Worm (Caenorhabditis elegans) whole organism, L4 larva: ENCODE measurements around the gene vit-4.

Source experiments
- R02D3.7 ChIP-seq: fragments of 150-350 bp; sonication (generic microtip); optimal IDR thresholded peaks from 3 replicates; lab custom pipeline; 2014; ENCODE audit warnings: missing biosample characterization, missing genetic modification characterization
- daf-16 ChIP-seq, 3 experiments: sonication (generic microtip); optimal IDR thresholded peaks; 2 replicates each; lab custom pipeline; 2016 to 2017; ENCODE audit warnings: missing genetic modification characterization in 3 of 3, missing genetic modification reagents in 3 of 3, mild to moderate bottlenecking in 2 of 3, missing compliant biosample characterization in 2 of 3, missing biosample characterization in 1 of 3, moderate library complexity in 1 of 3
- dve-1 ChIP-seq: sonication (generic microtip); optimal IDR thresholded peaks from 2 replicates; lab custom pipeline; 2017; ENCODE audit warnings: antibody characterized with exemption, mild to moderate bottlenecking, missing genetic modification characterization, missing compliant biosample characterization; ENCODE audit not compliant: insufficient read depth
- egl-27 ChIP-seq: sonication (generic microtip); optimal IDR thresholded peaks from 3 replicates; lab custom pipeline; 2017; ENCODE audit warnings: missing biosample characterization, missing genetic modification reagents, missing genetic modification characterization
- fkh-10 ChIP-seq: fragments of 150-350 bp; optimal IDR thresholded peaks from 2 replicates; lab custom pipeline; 2014; ENCODE audit warnings: missing biosample characterization, missing genetic modification reagents, missing genetic modification characterization
- fos-1 ChIP-seq: fragments of 150-350 bp; optimal IDR thresholded peaks from 2 replicates; lab custom pipeline; 2014; ENCODE audit warnings: missing biosample characterization, missing genetic modification characterization
- lin-38 ChIP-seq: fragments of 200-800 bp; sonication (Bioruptor generic); IDR thresholded peaks from 2 replicates; pipeline ENCODE4 v1.3.6; 2022; ENCODE audit warnings: missing genetic modification reagents, missing genetic modification characterization, missing compliant biosample characterization
- mdl-1 ChIP-seq, 2 experiments: fragments of 150-350 bp in 1 of 2; sonication (generic microtip) in 1 of 2; optimal IDR thresholded peaks; 2 replicates each; lab custom pipeline; 2014 to 2017; ENCODE audit warnings: missing biosample characterization in 2 of 2, missing genetic modification characterization in 2 of 2

- TF ChIP-seq daf-16 (GFP tag; optimal IDR thresholded peaks at IDR 0.05; lab: Kevin White, UChicago) (no peak), daf-16 (tag; optimal IDR thresholded peaks at IDR 0.05; lab: Kevin White, UChicago) (no peak), fkh-10 (GFP tag; lab: Kevin White, UChicago) (no peak), fos-1 (tag; lab: Kevin White, UChicago) (no peak), lin-38 (no peak), egl-27 (tag; lab: Kevin White, UChicago) (no peak), mdl-1 (tag; optimal IDR thresholded peaks at IDR 0.05; lab: Kevin White, UChicago) (no peak), dve-1 (tag; lab: Kevin White, UChicago) (no peak), R02D3.7 (no peak)
Observed at ce11 chrX:3542242-3542641, 21.5 kb downstream of the vit-4 start, which contains the start of gene rgs-7.
